Worm (Caenorhabditis elegans) whole organism, L2 larva: ENCODE results near the gene nphp-4.

Experiments
- C34F6.9 ChIP-seq: fragments of 150-350 bp; optimal IDR thresholded peaks from 2 replicates; lab custom pipeline; 2014; ENCODE audit warnings: missing biosample characterization, missing genetic modification characterization
- F13H6.1 ChIP-seq: sonication (generic microtip); optimal IDR thresholded peaks from 2 replicates; lab custom pipeline; 2016; ENCODE audit warnings: missing genetic modification characterization, missing compliant biosample characterization
- R02D3.7 ChIP-seq: fragments of 150-350 bp; optimal IDR thresholded peaks from 2 replicates; lab custom pipeline; 2014; ENCODE audit warnings: missing biosample characterization, missing genetic modification characterization
- Y55F3AM.14 ChIP-seq: fragments of 200-800 bp; sonication (Bioruptor generic); optimal IDR thresholded peaks from 2 replicates; lab custom pipeline; 2018; ENCODE audit warnings: mild to moderate bottlenecking, missing genetic modification characterization, missing compliant biosample characterization
- aly-2 ChIP-seq: fragments of 150-350 bp; optimal IDR thresholded peaks from 2 replicates; lab custom pipeline; 2014; ENCODE audit warnings: missing biosample characterization, missing genetic modification characterization
- ama-1 ChIP-seq: fragments of 150-350 bp; optimal IDR thresholded peaks from 2 replicates; lab custom pipeline; 2018; ENCODE audit warnings: inconsistent platforms
- blmp-1 ChIP-seq: sonication (generic microtip); optimal IDR thresholded peaks from 2 replicates; lab custom pipeline; 2017; ENCODE audit warnings: missing genetic modification characterization, mild to moderate bottlenecking, missing compliant biosample characterization, antibody characterized with exemption, moderate library complexity; ENCODE audit not compliant: insufficient read depth
- dmd-4 ChIP-seq: sonication (generic microtip); optimal IDR thresholded peaks from 2 replicates; lab custom pipeline; 2017; ENCODE audit warnings: missing biosample characterization, missing genetic modification characterization
- egl-27 ChIP-seq: sonication (generic microtip); optimal IDR thresholded peaks from 3 replicates; lab custom pipeline; 2017; ENCODE audit warnings: missing biosample characterization, missing genetic modification reagents, missing genetic modification characterization
- elt-1 ChIP-seq: fragments of 150-350 bp; optimal IDR thresholded peaks from 2 replicates; lab custom pipeline; 2014; ENCODE audit warnings: missing biosample characterization, missing genetic modification characterization
- fos-1 ChIP-seq: fragments of 150-350 bp; optimal IDR thresholded peaks from 2 replicates; lab custom pipeline; 2014; ENCODE audit warnings: missing biosample characterization, missing genetic modification characterization
- gmeb-1 ChIP-seq: fragments of 150-350 bp; optimal IDR thresholded peaks from 2 replicates; lab custom pipeline; 2014; ENCODE audit warnings: missing biosample characterization, missing genetic modification characterization
- lin-39 ChIP-seq: fragments of 150-350 bp; optimal IDR thresholded peaks from 2 replicates; lab custom pipeline; 2014; ENCODE audit warnings: missing biosample characterization, missing genetic modification reagents, missing genetic modification characterization
- lsy-2 ChIP-seq, 2 experiments: fragments of 150-350 bp in 1 of 2; sonication (generic microtip) in 1 of 2; optimal IDR thresholded peaks; 2 replicates each; lab custom pipeline; 2014 to 2017; ENCODE audit warnings: missing biosample characterization in 2 of 2, missing genetic modification characterization in 2 of 2
- mbf-1 ChIP-seq: sonication (generic microtip); optimal IDR thresholded peaks from 2 replicates; lab custom pipeline; 2017; ENCODE audit warnings: missing biosample characterization, missing genetic modification characterization
- mdl-1 ChIP-seq, 2 experiments: fragments of 150-350 bp in 1 of 2; sonication (generic microtip) in 1 of 2; optimal IDR thresholded peaks; 2 replicates each; lab custom pipeline; 2017; ENCODE audit warnings: missing biosample characterization in 2 of 2, missing genetic modification characterization in 2 of 2
- nhr-10 ChIP-seq: sonication (generic microtip); optimal IDR thresholded peaks from 2 replicates; lab custom pipeline; 2017; ENCODE audit warnings: missing biosample characterization, missing genetic modification characterization
- nhr-11 ChIP-seq: fragments of 150-350 bp; optimal IDR thresholded peaks from 2 replicates; lab custom pipeline; 2014; ENCODE audit warnings: missing biosample characterization, missing genetic modification characterization
- nhr-12 ChIP-seq: fragments of 150-350 bp; optimal IDR thresholded peaks from 2 replicates; lab custom pipeline; 2014; ENCODE audit warnings: missing biosample characterization, missing genetic modification characterization
- nhr-21 ChIP-seq: fragments of 150-350 bp; optimal IDR thresholded peaks from 2 replicates; lab custom pipeline; 2014; ENCODE audit warnings: missing biosample characterization, missing genetic modification characterization
- nhr-23 ChIP-seq: fragments of 150-350 bp; optimal IDR thresholded peaks from 2 replicates; lab custom pipeline; 2014; ENCODE audit warnings: missing biosample characterization, missing genetic modification reagents, missing genetic modification characterization
- nhr-237 ChIP-seq: fragments of 150-350 bp; optimal IDR thresholded peaks from 2 replicates; lab custom pipeline; 2014; ENCODE audit warnings: missing biosample characterization, missing genetic modification characterization
- nhr-25 ChIP-seq: fragments of 150-350 bp; sonication (generic microtip); optimal IDR thresholded peaks from 3 replicates; lab custom pipeline; 2014; ENCODE audit warnings: missing biosample characterization, missing genetic modification characterization
- nhr-6 ChIP-seq: fragments of 150-350 bp; optimal IDR thresholded peaks from 2 replicates; lab custom pipeline; 2014; ENCODE audit warnings: missing biosample characterization, missing genetic modification characterization
- nhr-77 ChIP-seq: fragments of 150-350 bp; optimal IDR thresholded peaks from 2 replicates; lab custom pipeline; 2014; ENCODE audit warnings: missing biosample characterization, missing genetic modification characterization
- peb-1 ChIP-seq: fragments of 150-350 bp; optimal IDR thresholded peaks from 2 replicates; lab custom pipeline; 2014; ENCODE audit warnings: missing biosample characterization, missing genetic modification characterization
- sem-4 ChIP-seq: fragments of 150-350 bp; optimal IDR thresholded peaks from 2 replicates; lab custom pipeline; 2014; ENCODE audit warnings: missing biosample characterization, missing genetic modification reagents, missing genetic modification characterization
- sma-3 ChIP-seq: sonication (generic microtip); optimal IDR thresholded peaks from 2 replicates; lab custom pipeline; 2016; ENCODE audit warnings: missing genetic modification reagents, missing genetic modification characterization, missing compliant biosample characterization
- sma-9 ChIP-seq, 2 experiments: fragments of 150-350 bp in 1 of 2; sonication (generic microtip) in 1 of 2; optimal IDR thresholded peaks; 2 replicates each; lab custom pipeline; 2014 to 2016; ENCODE audit warnings: missing genetic modification characterization in 2 of 2, mild to moderate bottlenecking in 1 of 2, missing biosample characterization in 1 of 2, missing compliant biosample characterization in 1 of 2, missing genetic modification reagents in 1 of 2, moderate library complexity in 1 of 2
- snpc-4 ChIP-seq: fragments of 150-350 bp; optimal IDR thresholded peaks from 2 replicates; lab custom pipeline; 2014; ENCODE audit warnings: missing biosample characterization, missing genetic modification characterization
- unc-39 ChIP-seq: fragments of 150-350 bp; optimal IDR thresholded peaks from 2 replicates; lab custom pipeline; 2014; ENCODE audit warnings: missing biosample characterization, missing genetic modification characterization
- unc-55 ChIP-seq: fragments of 150-350 bp; sonication (generic microtip); optimal IDR thresholded peaks from 3 replicates; lab custom pipeline; 2014; ENCODE audit warnings: missing biosample characterization, missing genetic modification reagents, missing genetic modification characterization
- unc-62 ChIP-seq: fragments of 150-350 bp; optimal IDR thresholded peaks from 2 replicates; lab custom pipeline; 2014; ENCODE audit warnings: missing biosample characterization, missing genetic modification reagents, missing genetic modification characterization
- ztf-1 ChIP-seq: fragments of 200-800 bp; sonication (Bioruptor generic); conservative IDR thresholded peaks from 2 replicates; pipeline ENCODE4 v1.3.6; 2022; ENCODE audit warnings: missing genetic modification characterization, missing compliant biosample characterization
- ztf-11 ChIP-seq: sonication (generic microtip); optimal IDR thresholded peaks from 2 replicates; lab custom pipeline; 2017; ENCODE audit warnings: missing biosample characterization, missing genetic modification characterization
- ztf-4 ChIP-seq: fragments of 150-350 bp; optimal IDR thresholded peaks from 2 replicates; lab custom pipeline; 2014; ENCODE audit warnings: missing biosample characterization, missing genetic modification characterization

Gene nphp-4

ce11 chrV:11859082-11859858 is 15.7 kb upstream of the nphp-4 start:
- TF ChIP-seq ztf-11 (tag; lab: Kevin White, UChicago), result no peak
- TF ChIP-seq gmeb-1, result no peak
- TF ChIP-seq fos-1 (tag; lab: Kevin White, UChicago), result peak; percentile 96
- no peak for TF ChIP-seq ama-1 (lab: Kevin White, UChicago)
- peak; percentile 94 for TF ChIP-seq nhr-21 (tag; lab: Kevin White, UChicago)
- TF ChIP-seq lsy-2 (tag; optimal IDR thresholded peaks at IDR 0.05; lab: Kevin White, UChicago), result peak in 1 of 2 experiments; percentile 48
- TF ChIP-seq R02D3.7 (tag; lab: Kevin White, UChicago), result no peak
- peak; percentile 90 for TF ChIP-seq nhr-25 (tag; lab: Kevin White, UChicago)
- TF ChIP-seq blmp-1, result peak; percentile 87
- peak; percentile 52 to 84 for TF ChIP-seq mdl-1 (tag; optimal IDR thresholded peaks at IDR 0.05; lab: Kevin White, UChicago)
- peak; percentile 91 for TF ChIP-seq sma-9 (GFP tag; optimal IDR thresholded peaks at IDR 0.05; lab: Kevin White, UChicago)
- TF ChIP-seq sma-9 (tag; optimal IDR thresholded peaks at IDR 0.05; lab: Kevin White, UChicago), result no peak
- peak; percentile 69 for TF ChIP-seq egl-27
- TF ChIP-seq unc-39 (tag; lab: Kevin White, UChicago), result no peak
- no peak for TF ChIP-seq lin-39
- peak; percentile 57 for TF ChIP-seq F13H6.1 (tag; lab: Kevin White, UChicago)
- TF ChIP-seq ztf-4 (tag; lab: Kevin White, UChicago), result no peak
- TF ChIP-seq sma-3, result peak; percentile 79
- TF ChIP-seq, all 48 proteins: peak for 10

ce11 chrV:11858299-11858698 is 14.8 kb upstream of the nphp-4 start:
- TF ChIP-seq sma-9 (GFP tag; optimal IDR thresholded peaks at IDR 0.05; lab: Kevin White, UChicago), result peak; percentile 29
- TF ChIP-seq sma-9 (tag; optimal IDR thresholded peaks at IDR 0.05; lab: Kevin White, UChicago), result no peak
- no peak for TF ChIP-seq sma-3

ce11 chrV:11857756-11858155 is 14.2 kb upstream of the nphp-4 start:
- TF ChIP-seq sma-9 (GFP tag; optimal IDR thresholded peaks at IDR 0.05; lab: Kevin White, UChicago) (peak; percentile 43), sma-9 (tag; optimal IDR thresholded peaks at IDR 0.05; lab: Kevin White, UChicago) (no peak), nhr-23 (no peak), nhr-25 (tag; lab: Kevin White, UChicago) (peak; percentile 77), nhr-237 (tag; lab: Kevin White, UChicago) (no peak), nhr-6 (tag; lab: Kevin White, UChicago) (no peak)

- TF ChIP-seq nhr-77 (tag; lab: Kevin White, UChicago) (no peak), nhr-10 (tag; lab: Kevin White, UChicago) (no peak), fos-1 (tag; lab: Kevin White, UChicago) (no peak), ztf-11 (tag; lab: Kevin White, UChicago) (no peak), nhr-6 (tag; lab: Kevin White, UChicago) (no peak), C34F6.9 (tag; lab: Kevin White, UChicago) (no peak), ztf-4 (tag; lab: Kevin White, UChicago) (no peak), mbf-1 (no peak), nhr-23 (no peak), F13H6.1 (tag; lab: Kevin White, UChicago) (no peak), snpc-4 (tag; lab: Kevin White, UChicago) (no peak), aly-2 (tag; lab: Kevin White, UChicago) (no peak), unc-62 (no peak), R02D3.7 (tag; lab: Kevin White, UChicago) (no peak), sma-3 (no peak), elt-1 (no peak), nhr-11 (tag; lab: Kevin White, UChicago) (no peak)
- TF ChIP-seq, all 48 proteins: peak for 0
Measured at ce11 chrV:11856022-11856421, 12.5 kb upstream of the nphp-4 start.

ce11 chrV:11854905-11855304 is 11.4 kb upstream of the nphp-4 start:
- TF ChIP-seq peb-1 (tag; lab: Kevin White, UChicago), result no peak
- no peak for TF ChIP-seq ztf-1 (GFP tag; lab: Robert Waterston, UW)
- TF ChIP-seq dmd-4, result peak; percentile 15
- no peak for TF ChIP-seq sem-4 (tag; lab: Kevin White, UChicago)
- peak; percentile 50 for TF ChIP-seq nhr-21 (tag; lab: Kevin White, UChicago)
- TF ChIP-seq Y55F3AM.14 (GFP tag; lab: Kevin White, UChicago), result no peak
- TF ChIP-seq sma-9 (GFP tag; optimal IDR thresholded peaks at IDR 0.05; lab: Kevin White, UChicago), result no peak
- no peak for TF ChIP-seq sma-9 (tag; optimal IDR thresholded peaks at IDR 0.05; lab: Kevin White, UChicago)
- TF ChIP-seq elt-1, result no peak
- no peak for TF ChIP-seq gmeb-1
- TF ChIP-seq lsy-2 (tag; optimal IDR thresholded peaks at IDR 0.05; lab: Kevin White, UChicago), result peak in 1 of 2 experiments; percentile 50
- TF ChIP-seq nhr-12 (tag; lab: Kevin White, UChicago), result no peak
- no peak for TF ChIP-seq unc-55 (GFP tag; lab: Kevin White, UChicago)
- no peak for TF ChIP-seq nhr-10 (tag; lab: Kevin White, UChicago)
